Fruit fly (Drosophila melanogaster) whole organism, wandering third instar larva: ENCODE results near the gene Ets21C.
A peak's percentile ranks its signal among the peaks of the same experiment; 100 is the strongest.

Source experiments
- Abd-B ChIP-seq: fragments of >200 bp; optimal IDR thresholded peaks from 2 replicates; lab custom pipeline; 2017; ENCODE audit warnings: missing biosample characterization, missing genetic modification characterization
- CG32264 ChIP-seq: fragments of 200-800 bp; sonication (Bioruptor generic); optimal IDR thresholded peaks from 2 replicates; lab custom pipeline; 2016; ENCODE audit warnings: missing biosample characterization, missing genetic modification characterization
- CG9705 ChIP-seq: fragments of 200-800 bp; sonication (Bioruptor generic); optimal IDR thresholded peaks from 2 replicates; lab custom pipeline; 2018; ENCODE audit warnings: missing biosample characterization, mild to moderate bottlenecking, missing genetic modification characterization
- CrebA ChIP-seq: fragments of 200-800 bp; sonication (Bioruptor generic); optimal IDR thresholded peaks from 2 replicates; lab custom pipeline; 2016; ENCODE audit warnings: missing biosample characterization, mild to moderate bottlenecking, missing genetic modification characterization, borderline replicate concordance
- Dfd ChIP-seq: fragments of >200 bp; optimal IDR thresholded peaks from 2 replicates; lab custom pipeline; 2017; ENCODE audit warnings: missing biosample characterization, missing genetic modification characterization
- Dif ChIP-seq: fragments of 200-275, 200-300 bp; sonication (Bioruptor generic); optimal IDR thresholded peaks from 2 replicates; lab custom pipeline; 2018; ENCODE audit warnings: missing biosample characterization, missing genetic modification characterization; ENCODE audit not compliant: partially characterized antibody
- GATAd ChIP-seq: sonication (Bioruptor generic); optimal IDR thresholded peaks from 2 replicates; lab custom pipeline; 2016; ENCODE audit warnings: missing biosample characterization, missing genetic modification characterization
- HLH106 ChIP-seq: fragments of 200-800 bp; optimal IDR thresholded peaks from 3 replicates; lab custom pipeline; 2019; ENCODE audit warnings: missing biosample characterization, mild to moderate bottlenecking, missing genetic modification characterization, moderate library complexity
- Hnf4 ChIP-seq: fragments of 200-800 bp; sonication (Bioruptor generic); optimal IDR thresholded peaks from 2 replicates; lab custom pipeline; 2016; ENCODE audit warnings: missing biosample characterization, mild to moderate bottlenecking, missing genetic modification characterization
- Hr78 ChIP-seq: fragments of >200 bp; optimal IDR thresholded peaks from 2 replicates; lab custom pipeline; 2017; ENCODE audit warnings: missing biosample characterization, missing genetic modification characterization
- Hr83 ChIP-seq: fragments of 200-300 bp; sonication (Bioruptor generic); optimal IDR thresholded peaks from 2 replicates; lab custom pipeline; 2016; ENCODE audit warnings: missing biosample characterization, mild to moderate bottlenecking, missing genetic modification characterization, moderate library complexity; ENCODE audit not compliant: poor library complexity, severe bottlenecking
- Jra ChIP-seq: sonication (Bioruptor generic); optimal IDR thresholded peaks from 2 replicates; lab custom pipeline; 2016; ENCODE audit warnings: missing biosample characterization, missing genetic modification characterization
- Mio ChIP-seq: sonication (Bioruptor generic); optimal IDR thresholded peaks from 2 replicates; lab custom pipeline; 2016; ENCODE audit warnings: missing biosample characterization, missing genetic modification characterization
- Myc ChIP-seq: fragments of >200 bp; optimal IDR thresholded peaks from 2 replicates; lab custom pipeline; 2017
- N ChIP-seq: fragments of >200 bp; optimal IDR thresholded peaks from 2 replicates; lab custom pipeline; 2018; ENCODE audit warnings: missing biosample characterization, missing external identifiers, missing genetic modification characterization
- OdsH ChIP-seq: fragments of 200-800 bp; sonication (Bioruptor generic); optimal IDR thresholded peaks from 2 replicates; lab custom pipeline; 2016; ENCODE audit warnings: missing biosample characterization, mild to moderate bottlenecking, missing genetic modification characterization
- Rel ChIP-seq, 2 experiments: fragments of 200-800 bp; sonication (Bioruptor generic) in 1 of 2; optimal IDR thresholded peaks; 2 replicates in 1 of 2; 3 replicates in 1 of 2; lab custom pipeline; 2016 to 2019; ENCODE audit warnings: mild to moderate bottlenecking in 2 of 2, missing biosample characterization in 2 of 2, missing genetic modification characterization in 2 of 2, moderate library complexity in 1 of 2
- Sp1 ChIP-seq: fragments of 200-800 bp; sonication (Bioruptor generic); optimal IDR thresholded peaks from 3 replicates; lab custom pipeline; 2019; ENCODE audit warnings: missing biosample characterization, mild to moderate bottlenecking, missing genetic modification characterization, moderate library complexity
- Vsx2 ChIP-seq: fragments of 200-300, 225-300 bp; sonication (Bioruptor generic); optimal IDR thresholded peaks from 2 replicates; lab custom pipeline; 2018; ENCODE audit warnings: missing biosample characterization, missing genetic modification characterization; ENCODE audit not compliant: partially characterized antibody
- br ChIP-seq: fragments of 200-800 bp; sonication (Bioruptor generic); optimal IDR thresholded peaks from 2 replicates; lab custom pipeline; 2016; ENCODE audit warnings: missing biosample characterization, missing genetic modification characterization
- brk ChIP-seq: fragments of 200-800 bp; sonication (Bioruptor generic); optimal IDR thresholded peaks from 2 replicates; lab custom pipeline; 2016; ENCODE audit warnings: missing biosample characterization, mild to moderate bottlenecking, missing genetic modification characterization
- dl ChIP-seq, 2 experiments: fragments of 175-275, 200-275 bp in 1 of 2; fragments of 200-275 bp in 1 of 2; sonication (Bioruptor generic); optimal IDR thresholded peaks; lab custom pipeline; 2018; ENCODE audit warnings: mild to moderate bottlenecking in 2 of 2, missing biosample characterization in 2 of 2, missing genetic modification characterization in 2 of 2, moderate library complexity in 2 of 2; ENCODE audit not compliant: partially characterized antibody in 2 of 2, insufficient read depth in 1 of 2
- dmrt93B ChIP-seq: fragments of 200-800 bp; sonication (Bioruptor generic); optimal IDR thresholded peaks from 2 replicates; lab custom pipeline; 2018; ENCODE audit warnings: missing biosample characterization, mild to moderate bottlenecking, missing genetic modification characterization
- dsf ChIP-seq: sonication (Bioruptor generic); optimal IDR thresholded peaks from 2 replicates; lab custom pipeline; 2016; ENCODE audit warnings: missing biosample characterization, missing genetic modification characterization, borderline replicate concordance
- ey ChIP-seq: fragments of 200-800 bp; sonication (Bioruptor generic); optimal IDR thresholded peaks from 2 replicates; lab custom pipeline; 2016; ENCODE audit warnings: missing biosample characterization, missing genetic modification characterization
- foxo ChIP-seq, 2 experiments: fragments of 200-800 bp; sonication (Bioruptor generic); optimal IDR thresholded peaks; 2 replicates in 1 of 2; 3 replicates in 1 of 2; lab custom pipeline; 2016 to 2017; ENCODE audit warnings: missing biosample characterization in 2 of 2, missing genetic modification characterization in 2 of 2
- fru ChIP-seq: fragments of 200-800 bp; sonication (Bioruptor generic); optimal IDR thresholded peaks from 3 replicates; lab custom pipeline; 2016; ENCODE audit warnings: missing biosample characterization, mild to moderate bottlenecking, missing genetic modification characterization
- h ChIP-seq: fragments of 200-800 bp; sonication (Bioruptor generic); optimal IDR thresholded peaks from 3 replicates; lab custom pipeline; 2016; ENCODE audit warnings: missing biosample characterization, mild to moderate bottlenecking, missing genetic modification characterization
- jim ChIP-seq: fragments of 175-275, 200-325 bp; sonication (Bioruptor generic); optimal IDR thresholded peaks from 2 replicates; lab custom pipeline; 2016; ENCODE audit warnings: missing biosample characterization, mild to moderate bottlenecking, missing genetic modification characterization
- lola ChIP-seq: fragments of >200 bp; optimal IDR thresholded peaks from 2 replicates; lab custom pipeline; 2017; ENCODE audit warnings: missing biosample characterization, missing genetic modification characterization
- pan ChIP-seq: fragments of >200 bp; optimal IDR thresholded peaks from 2 replicates; lab custom pipeline; 2017
- psq ChIP-seq: fragments of 200-800 bp; sonication (Bioruptor generic); optimal IDR thresholded peaks from 3 replicates; lab custom pipeline; 2017; ENCODE audit warnings: missing biosample characterization, mild to moderate bottlenecking, missing genetic modification characterization, moderate library complexity
- rgr ChIP-seq: fragments of 200-800 bp; sonication (Bioruptor generic); optimal IDR thresholded peaks from 3 replicates; lab custom pipeline; 2016; ENCODE audit warnings: missing biosample characterization, mild to moderate bottlenecking, missing genetic modification characterization
- sage ChIP-seq: fragments of 200-800 bp; sonication (Bioruptor generic); optimal IDR thresholded peaks from 2 replicates; lab custom pipeline; 2016; ENCODE audit warnings: missing biosample characterization, mild to moderate bottlenecking, missing genetic modification characterization
- sv ChIP-seq: fragments of 200-800 bp; sonication (Bioruptor generic); optimal IDR thresholded peaks from 3 replicates; lab custom pipeline; 2016; ENCODE audit warnings: missing biosample characterization, missing genetic modification characterization
- tai ChIP-seq: sonication (Bioruptor generic); optimal IDR thresholded peaks from 2 replicates; lab custom pipeline; 2016; ENCODE audit warnings: missing biosample characterization, missing genetic modification characterization
- usp ChIP-seq: fragments of >200 bp; optimal IDR thresholded peaks from 2 replicates; lab custom pipeline; 2017; ENCODE audit warnings: missing biosample characterization, missing genetic modification characterization
- woc ChIP-seq: sonication (Bioruptor generic); optimal IDR thresholded peaks from 2 replicates; lab custom pipeline; 2016; ENCODE audit warnings: missing biosample characterization, mild to moderate bottlenecking, missing genetic modification characterization

Gene Ets21C

DNA sequence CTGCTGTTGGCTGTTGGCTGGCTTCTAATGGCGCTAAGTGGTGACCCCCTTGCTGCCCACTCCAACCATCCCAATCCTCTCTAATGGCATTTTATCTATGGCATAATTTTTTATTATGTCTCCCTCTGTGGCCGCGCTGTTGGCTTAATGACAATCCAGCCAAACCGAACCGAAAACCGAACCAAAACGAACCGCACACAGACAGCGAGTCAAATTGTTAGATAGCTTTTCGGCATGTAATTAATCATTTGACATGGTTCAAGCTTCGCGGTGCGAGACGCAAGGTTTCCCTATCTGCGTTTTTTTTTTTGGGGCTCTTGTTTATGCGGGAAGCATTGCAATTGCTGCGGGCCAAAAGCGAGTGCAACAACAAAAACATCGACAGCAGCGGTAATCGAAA lies 25.0 kb downstream of the Ets21C start:
- TF ChIP-seq h (GFP tag; lab: Kevin White, UChicago) (no peak), brk (GFP tag; lab: Kevin White, UChicago) (no peak), psq (GFP tag; lab: Kevin White, UChicago) (no peak), Mio (GFP tag; lab: Kevin White, UChicago) (no peak), sv (no peak), N (GFP tag; lab: Kevin White, UChicago) (no peak), ey (GFP tag; lab: Kevin White, UChicago) (no peak), dsf (no peak), GATAd (GFP tag; lab: Kevin White, UChicago) (no peak), HLH106 (tag; lab: Kevin White, UChicago) (no peak), Hr78 (GFP tag; lab: Kevin White, UChicago) (no peak)

dm6 chr2L:526924-527307 lies 25.8 kb downstream of the Ets21C start:
- no peak for TF ChIP-seq Mio (GFP tag; lab: Kevin White, UChicago)
- TF ChIP-seq HLH106 (tag; lab: Kevin White, UChicago): no peak
- TF ChIP-seq woc (GFP tag; lab: Kevin White, UChicago): peak; percentile 27
- TF ChIP-seq Rel (GFP tag; optimal IDR thresholded peaks at IDR 0.05; lab: Kevin White, UChicago): no peak
- no peak for TF ChIP-seq Rel (tag; optimal IDR thresholded peaks at IDR 0.05; lab: Kevin White, UChicago)
- peak; percentile 35 for TF ChIP-seq OdsH
- no peak for TF ChIP-seq ey (GFP tag; lab: Kevin White, UChicago)
- peak; percentile 9 for TF ChIP-seq psq (GFP tag; lab: Kevin White, UChicago)
- TF ChIP-seq dmrt93B (GFP tag; lab: Kevin White, UChicago): no peak
- no peak for TF ChIP-seq CG32264 (GFP tag; lab: Kevin White, UChicago)
- no peak for TF ChIP-seq Vsx2 (GFP tag; lab: Kevin White, UChicago)
- no peak for TF ChIP-seq tai (GFP tag; lab: Kevin White, UChicago)
- TF ChIP-seq sv: no peak
- no peak for TF ChIP-seq Jra (GFP tag; lab: Kevin White, UChicago)
- TF ChIP-seq Hnf4 (GFP tag; lab: Kevin White, UChicago): peak; percentile 15
- TF ChIP-seq rgr (GFP tag; lab: Kevin White, UChicago): peak; percentile 4
- TF ChIP-seq, all 38 proteins: peak for 5

DNA sequence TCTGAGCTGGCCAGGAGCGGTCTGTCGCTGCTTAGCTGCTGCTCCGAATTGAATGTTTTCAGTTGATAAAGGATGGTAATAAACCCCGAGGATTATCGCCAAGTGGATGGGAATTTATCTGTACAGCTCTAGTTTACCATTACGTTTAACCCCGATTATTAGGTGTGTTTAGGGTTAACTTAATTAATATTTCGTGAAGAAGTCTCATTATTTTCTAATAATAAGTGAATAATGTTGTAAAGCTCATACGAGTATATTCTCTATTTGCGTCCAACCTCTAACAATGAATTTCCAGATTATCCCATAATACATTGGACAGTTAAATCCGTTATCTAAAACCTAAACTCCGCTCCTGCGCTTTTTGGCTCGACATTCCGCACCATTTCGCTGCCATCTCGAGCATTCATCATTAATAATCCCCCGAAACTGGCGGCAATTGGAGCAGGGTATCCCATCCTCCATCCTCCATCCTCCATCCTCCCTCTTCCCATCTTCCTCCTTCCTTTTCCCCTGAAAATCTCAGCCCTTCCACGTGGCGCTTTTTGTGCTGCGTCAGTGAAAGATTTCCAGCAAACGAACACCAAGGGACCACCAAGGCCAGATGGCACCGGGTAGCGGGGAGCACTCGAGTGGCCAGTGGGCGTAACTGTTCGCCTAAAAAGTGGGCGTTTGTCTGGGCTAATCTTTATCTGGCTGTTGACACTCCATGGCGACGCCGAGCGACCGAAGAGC lies 26.4 kb downstream of the Ets21C start:
- peak; percentile 48 for TF ChIP-seq fru (GFP tag; lab: Kevin White, UChicago)
- no peak for TF ChIP-seq dsf
- no peak for TF ChIP-seq Vsx2 (GFP tag; lab: Kevin White, UChicago)
- peak; percentile 37 for TF ChIP-seq ey (GFP tag; lab: Kevin White, UChicago)
- peak; percentile 42 for TF ChIP-seq h (GFP tag; lab: Kevin White, UChicago)
- TF ChIP-seq Hr83: no peak
- TF ChIP-seq CG9705 (GFP tag; lab: Kevin White, UChicago): peak; percentile 33
- peak; percentile 4 for TF ChIP-seq tai (GFP tag; lab: Kevin White, UChicago)
- TF ChIP-seq lola (GFP tag; lab: Kevin White, UChicago): no peak
- no peak for TF ChIP-seq CG32264 (GFP tag; lab: Kevin White, UChicago)
- no peak for TF ChIP-seq pan (lab: Kevin White, UChicago)
- TF ChIP-seq rgr (GFP tag; lab: Kevin White, UChicago): no peak
- no peak for TF ChIP-seq Dfd (GFP tag; lab: Kevin White, UChicago)
- peak; percentile 46 for TF ChIP-seq Sp1 (GFP tag; lab: Kevin White, UChicago)
- peak; percentile 40 for TF ChIP-seq dmrt93B (GFP tag; lab: Kevin White, UChicago)
- no peak for TF ChIP-seq Jra (GFP tag; lab: Kevin White, UChicago)
- TF ChIP-seq usp (GFP tag; lab: Kevin White, UChicago): no peak
- no peak for TF ChIP-seq CrebA (GFP tag; lab: Kevin White, UChicago)
- no peak for TF ChIP-seq jim (GFP tag; lab: Kevin White, UChicago)
- no peak for TF ChIP-seq Abd-B (GFP tag; lab: Kevin White, UChicago)
- TF ChIP-seq sage (GFP tag; lab: Kevin White, UChicago): no peak
- TF ChIP-seq N (GFP tag; lab: Kevin White, UChicago): no peak
- TF ChIP-seq psq (GFP tag; lab: Kevin White, UChicago): no peak
- peak in 1 of 2 experiments; percentile 41 for TF ChIP-seq foxo (GFP tag; optimal IDR thresholded peaks at IDR 0.05; lab: Kevin White, UChicago)
- TF ChIP-seq Hnf4 (GFP tag; lab: Kevin White, UChicago): no peak
- TF ChIP-seq sv: no peak
- peak; percentile 35 for TF ChIP-seq OdsH
- TF ChIP-seq GATAd (GFP tag; lab: Kevin White, UChicago): no peak
- TF ChIP-seq Mio (GFP tag; lab: Kevin White, UChicago): no peak
- no peak for TF ChIP-seq Hr78 (GFP tag; lab: Kevin White, UChicago)
- TF ChIP-seq HLH106 (tag; lab: Kevin White, UChicago): peak; percentile 62
- no peak for TF ChIP-seq dl (GFP tag; optimal IDR thresholded peaks at IDR 0.05; lab: Kevin White, UChicago; ENCODE audit: insufficient read depth in 1 of 2, partially characterized antibody in 2 of 2)
- TF ChIP-seq Dif (GFP tag; lab: Kevin White, UChicago): no peak
- no peak for TF ChIP-seq Myc
- no peak for TF ChIP-seq Rel (GFP tag; optimal IDR thresholded peaks at IDR 0.05; lab: Kevin White, UChicago)
- TF ChIP-seq Rel (tag; optimal IDR thresholded peaks at IDR 0.05; lab: Kevin White, UChicago): no peak
- TF ChIP-seq br (GFP tag; lab: Kevin White, UChicago): peak; percentile 30
- peak; percentile 8 for TF ChIP-seq woc (GFP tag; lab: Kevin White, UChicago)
- TF ChIP-seq brk (GFP tag; lab: Kevin White, UChicago): no peak
